Worm (Caenorhabditis elegans) whole organism, L1 larva: ENCODE measurements around the gene flp-12.

Experiments
- aly-2 ChIP-seq: fragments of 150-350 bp; optimal IDR thresholded peaks from 2 replicates; lab custom pipeline; 2014; ENCODE audit warnings: missing biosample characterization, missing genetic modification characterization
- ceh-90 ChIP-seq: sonication (generic microtip); optimal IDR thresholded peaks from 2 replicates; lab custom pipeline; 2016; ENCODE audit warnings: missing genetic modification characterization, missing compliant biosample characterization
- efl-1 ChIP-seq, 4 experiments: fragments of 150-350 bp; optimal IDR thresholded peaks in 3 of 4; peaks in 1 of 4; 1 replicate in 1 of 4; 2 replicates in 3 of 4; lab custom pipeline; 2014; ENCODE audit warnings: missing biosample characterization in 2 of 4, missing genetic modification characterization in 2 of 4, missing genetic modification reagents in 2 of 4
- egl-13 ChIP-seq: sonication (generic microtip); optimal IDR thresholded peaks from 2 replicates; lab custom pipeline; 2016; ENCODE audit warnings: missing genotype, missing genetic modification reagents, missing genetic modification characterization, missing compliant biosample characterization
- egl-27 ChIP-seq, 2 experiments: fragments of 150-350 bp in 1 of 2; sonication (generic microtip); optimal IDR thresholded peaks; 3 replicates each; lab custom pipeline; 2017 to 2018; ENCODE audit warnings: missing biosample characterization in 2 of 2, missing genetic modification characterization in 2 of 2, missing genetic modification reagents in 2 of 2
- ets-5 ChIP-seq: fragments of 200-800 bp; sonication (Bioruptor generic); IDR thresholded peaks from 2 replicates; pipeline ENCODE4 v1.3.6; 2022; ENCODE audit warnings: missing genetic modification characterization, missing compliant biosample characterization
- nhr-11 ChIP-seq: fragments of 150-350 bp; optimal IDR thresholded peaks from 2 replicates; lab custom pipeline; 2014; ENCODE audit warnings: missing biosample characterization, missing genetic modification characterization
- snpc-4 ChIP-seq: fragments of 150-350 bp; optimal IDR thresholded peaks from 2 replicates; lab custom pipeline; 2014; ENCODE audit warnings: missing biosample characterization, missing genetic modification characterization
- sptf-1 ChIP-seq: fragments of 150-350 bp; optimal IDR thresholded peaks from 2 replicates; lab custom pipeline; 2014; ENCODE audit warnings: missing biosample characterization, missing genetic modification characterization
- vab-15 ChIP-seq: sonication (generic microtip); optimal IDR thresholded peaks from 2 replicates; lab custom pipeline; 2017; ENCODE audit warnings: missing genotype, mild to moderate bottlenecking, missing genetic modification characterization, missing compliant biosample characterization

- TF ChIP-seq egl-27 (tag; optimal IDR thresholded peaks at IDR 0.05; lab: Kevin White, UChicago) (no peak), ceh-90 (tag; lab: Kevin White, UChicago) (no peak), snpc-4 (tag; lab: Kevin White, UChicago) (no peak), sptf-1 (no peak), efl-1 (optimal IDR thresholded peaks at IDR 0.05; lab: Kevin White, UChicago) (no peak), efl-1 (GFP tag; optimal IDR thresholded peaks at IDR 0.05 in 1 of 2; lab: Kevin White, UChicago) (no peak), ets-5 (GFP tag; lab: Robert Waterston, UW) (no peak), aly-2 (tag; lab: Kevin White, UChicago) (no peak), nhr-11 (tag; lab: Kevin White, UChicago) (no peak), egl-13 (tag; lab: Kevin White, UChicago) (no peak), vab-15 (tag; lab: Kevin White, UChicago) (no peak)
Observed at ce11 chrX:4564717-4565316, 27.3 kb downstream of the flp-12 start, which contains the start of gene amt-4.
